Fruit fly (Drosophila melanogaster) S2 (cell line): ENCODE results near the gene Acat2.

ENCODE experiments used
- CG8478 ChIP-seq: fragments of >200 bp; optimal IDR thresholded peaks from 2 replicates; lab custom pipeline; 2018
- CTCF ChIP-seq, 2 experiments: fragments of >200 bp; optimal IDR thresholded peaks; 2 replicates each; lab custom pipeline; 2018

Acat2 gene

dm6 chr3L:1302234-1302949 is at the start of gene Acat2, which contains the start of gene Rac1:
Gene Acat2, plus strand, starts transcription at chr3L:1302944.
Gene Rac1, minus strand, starts transcription at chr3L:1302683.
- TF ChIP-seq CG8478 (lab: Kevin White, UChicago) (no peak), CTCF (optimal IDR thresholded peaks at IDR 0.05; lab: Kevin White, UChicago) (no peak)

dm6 chr3L:1256061-1256780 is 46.5 kb upstream of the Acat2 start, which contains the start of gene tfc:
Gene tfc, plus strand, starts transcription at chr3L:1256449.
- TF ChIP-seq CTCF (optimal IDR thresholded peaks at IDR 0.05; lab: Kevin White, UChicago) (no peak), CG8478 (lab: Kevin White, UChicago) (no peak)

dm6 chr3L:1258547-1258946 is 44.2 kb upstream of the Acat2 start:
- TF ChIP-seq CG8478 (lab: Kevin White, UChicago) (no peak), CTCF (optimal IDR thresholded peaks at IDR 0.05; lab: Kevin White, UChicago) (no peak)

dm6 chr3L:1264998-1265397 is 37.7 kb upstream of the Acat2 start:
- no peak for TF ChIP-seq CG8478 (lab: Kevin White, UChicago)
- TF ChIP-seq CTCF (optimal IDR thresholded peaks at IDR 0.05; lab: Kevin White, UChicago), result no peak

dm6 chr3L:1265423-1266002 is 37.2 kb upstream of the Acat2 start:
- no peak for TF ChIP-seq CTCF (optimal IDR thresholded peaks at IDR 0.05; lab: Kevin White, UChicago)
- no peak for TF ChIP-seq CG8478 (lab: Kevin White, UChicago)

dm6 chr3L:1269013-1269412 is 33.7 kb upstream of the Acat2 start:
- TF ChIP-seq CG8478 (lab: Kevin White, UChicago), result no peak
- no peak for TF ChIP-seq CTCF (optimal IDR thresholded peaks at IDR 0.05; lab: Kevin White, UChicago)

- TF ChIP-seq CG8478 (lab: Kevin White, UChicago), result no peak
- TF ChIP-seq CTCF (optimal IDR thresholded peaks at IDR 0.05; lab: Kevin White, UChicago), result no peak
These were observed 27.0 kb upstream of the Acat2 start, which contains the start of gene CG32333 for dm6 chr3L:1275767-1276166. Gene CG32333, plus strand, starts transcription at chr3L:1275956.

dm6 chr3L:1277937-1278336 is 24.8 kb upstream of the Acat2 start:
- TF ChIP-seq CG8478 (lab: Kevin White, UChicago) (no peak), CTCF (optimal IDR thresholded peaks at IDR 0.05; lab: Kevin White, UChicago) (no peak)

dm6 chr3L:1279685-1280084 is 23.1 kb upstream of the Acat2 start:
- TF ChIP-seq CG8478 (lab: Kevin White, UChicago) (no peak), CTCF (optimal IDR thresholded peaks at IDR 0.05; lab: Kevin White, UChicago) (no peak)

- TF ChIP-seq CTCF (optimal IDR thresholded peaks at IDR 0.05; lab: Kevin White, UChicago), result no peak
- TF ChIP-seq CG8478 (lab: Kevin White, UChicago), result no peak
These were observed 21.7 kb upstream of the Acat2 start for dm6 chr3L:1280890-1281622.

dm6 chr3L:1294835-1295234 is 7.9 kb upstream of the Acat2 start:
- TF ChIP-seq CG8478 (lab: Kevin White, UChicago) (no peak), CTCF (optimal IDR thresholded peaks at IDR 0.05; lab: Kevin White, UChicago) (no peak)

- TF ChIP-seq CG8478 (lab: Kevin White, UChicago), result no peak
- TF ChIP-seq CTCF (optimal IDR thresholded peaks at IDR 0.05; lab: Kevin White, UChicago), result peak; percentile 12 to 38
These were observed 7.1 kb upstream of the Acat2 start, which contains the start of gene Rabex-5 for dm6 chr3L:1295693-1296092. Gene Rabex-5, plus strand, starts transcription at chr3L:1295913.

dm6 chr3L:1298509-1298908 is 4.2 kb upstream of the Acat2 start, which contains the start of gene scf:
Gene scf, plus strand, starts transcription at chr3L:1298672.
- no peak for TF ChIP-seq CTCF (optimal IDR thresholded peaks at IDR 0.05; lab: Kevin White, UChicago)
- no peak for TF ChIP-seq CG8478 (lab: Kevin White, UChicago)

- no peak for TF ChIP-seq CTCF (optimal IDR thresholded peaks at IDR 0.05; lab: Kevin White, UChicago)
These were observed 2.6 kb upstream of the Acat2 start for dm6 chr3L:1300076-1300635.
